Fruit fly (Drosophila melanogaster) whole organism, embryonic: ENCODE measurements around the gene CG5214.

Experiments used
- Abd-B ChIP-seq: fragments of 200-800 bp; sonication (Bioruptor generic); optimal IDR thresholded peaks from 2 replicates; lab custom pipeline; 2018; ENCODE audit warnings: missing biosample characterization, mild to moderate bottlenecking, missing genetic modification characterization, moderate library complexity
- Adf1 ChIP-seq: fragments of 200-800 bp; sonication (Bioruptor generic); IDR thresholded peaks from 2 replicates; pipeline ENCODE4 v1.3.6; 2022; ENCODE audit warnings: missing biosample characterization, missing genetic modification characterization
- Aef1 ChIP-seq: fragments of 200-800 bp; sonication (Bioruptor generic); IDR thresholded peaks from 3 replicates; pipeline ENCODE4 v1.3.6; 2022; ENCODE audit warnings: missing biosample characterization, missing genetic modification characterization
- C15 ChIP-seq: fragments of 200-800 bp; sonication (Bioruptor generic); IDR thresholded peaks from 3 replicates; pipeline ENCODE4 v1.3.6; 2022; ENCODE audit warnings: missing biosample characterization, missing genetic modification characterization
- CG10654 ChIP-seq: fragments of 200-800 bp; sonication (Bioruptor generic); optimal IDR thresholded peaks from 2 replicates; lab custom pipeline; 2016; ENCODE audit warnings: missing biosample characterization, missing genetic modification characterization
- CG12104 ChIP-seq: fragments of 200-800 bp; sonication (Bioruptor generic); optimal IDR thresholded peaks from 3 replicates; lab custom pipeline; 2016; ENCODE audit warnings: missing biosample characterization, missing genetic modification characterization
- CG12236 ChIP-seq: fragments of 200-800 bp; sonication (Bioruptor generic); optimal IDR thresholded peaks from 2 replicates; lab custom pipeline; 2016; ENCODE audit warnings: missing biosample characterization, missing genetic modification characterization
- CG14441 ChIP-seq: fragments of 200-800 bp; sonication (Bioruptor generic); IDR thresholded peaks from 2 replicates; pipeline ENCODE4 v1.3.6; 2022; ENCODE audit warnings: missing biosample characterization, missing genetic modification characterization
- CG17361 ChIP-seq: fragments of 200-800 bp; sonication (Bioruptor generic); IDR thresholded peaks from 3 replicates; pipeline ENCODE4 v1.3.6; 2022; ENCODE audit warnings: missing biosample characterization, missing genetic modification characterization
- CG17385 ChIP-seq: fragments of 200-800 bp; sonication (Bioruptor generic); optimal IDR thresholded peaks from 3 replicates; lab custom pipeline; 2018; ENCODE audit warnings: missing biosample characterization, mild to moderate bottlenecking, missing genetic modification characterization
- CG1792 ChIP-seq: fragments of 200-800 bp; sonication (Bioruptor generic); optimal IDR thresholded peaks from 2 replicates; lab custom pipeline; 2016; ENCODE audit warnings: missing biosample characterization, missing genetic modification characterization
- CG18764 ChIP-seq: fragments of 200-800 bp; sonication (Bioruptor generic); optimal IDR thresholded peaks from 3 replicates; lab custom pipeline; 2016; ENCODE audit warnings: missing biosample characterization, missing genetic modification characterization
- CG3163 ChIP-seq: fragments of 200-800 bp; sonication (Bioruptor generic); optimal IDR thresholded peaks from 3 replicates; lab custom pipeline; 2016; ENCODE audit warnings: missing biosample characterization, missing genetic modification characterization
- CG4617 ChIP-seq: fragments of 200-800 bp; sonication (Bioruptor generic); optimal IDR thresholded peaks from 3 replicates; lab custom pipeline; 2016; ENCODE audit warnings: missing biosample characterization, missing genetic modification characterization, borderline replicate concordance
- CG6791 ChIP-seq: fragments of 200-800 bp; sonication (Bioruptor generic); IDR thresholded peaks from 3 replicates; pipeline ENCODE4 v1.3.6; 2022; ENCODE audit warnings: missing biosample characterization, missing genetic modification characterization; ENCODE audit not compliant: partially characterized antibody
- CG7786 ChIP-seq: fragments of 200-800 bp; sonication (Bioruptor generic); optimal IDR thresholded peaks from 2 replicates; lab custom pipeline; 2016; ENCODE audit warnings: missing biosample characterization, missing genetic modification characterization
- CG7928 ChIP-seq: fragments of 200-800 bp; sonication (Bioruptor generic); optimal IDR thresholded peaks from 2 replicates; lab custom pipeline; 2017; ENCODE audit warnings: missing biosample characterization, mild to moderate bottlenecking, missing genetic modification characterization
- CG8478 ChIP-seq: fragments of >200 bp; optimal IDR thresholded peaks from 2 replicates; lab custom pipeline; 2018
- CG9215 ChIP-seq: fragments of 200-800 bp; sonication (Bioruptor generic); IDR thresholded peaks from 2 replicates; pipeline ENCODE4 v1.3.6; 2022; ENCODE audit warnings: missing biosample characterization, missing genetic modification characterization
- CG9437 ChIP-seq: fragments of 200-800 bp; sonication (Bioruptor generic); optimal IDR thresholded peaks from 2 replicates; lab custom pipeline; 2018; ENCODE audit warnings: missing biosample characterization, mild to moderate bottlenecking, missing genetic modification characterization
- CG9797 ChIP-seq: fragments of 200-800 bp; sonication (Bioruptor generic); optimal IDR thresholded peaks from 3 replicates; lab custom pipeline; 2018; ENCODE audit warnings: missing biosample characterization, mild to moderate bottlenecking, missing genetic modification characterization
- D ChIP-seq, 2 experiments: fragments of 200-800 bp in 1 of 2; fragments of >200 bp in 1 of 2; sonication (Bioruptor generic) in 1 of 2; optimal IDR thresholded peaks; 2 replicates in 1 of 2; 3 replicates in 1 of 2; lab custom pipeline; 2017; ENCODE audit warnings: mild to moderate bottlenecking in 1 of 2, missing biosample characterization in 1 of 2, missing genetic modification characterization in 1 of 2, missing genetic modification reagents in 1 of 2
- Dll ChIP-seq: fragments of 200-800 bp; sonication (Bioruptor generic); IDR thresholded peaks from 4 replicates; pipeline ENCODE4 v1.3.6; 2022; ENCODE audit warnings: missing biosample characterization, missing genetic modification characterization; ENCODE audit not compliant: partially characterized antibody
- Dref ChIP-seq: fragments of 200-800 bp; sonication (Bioruptor generic); IDR thresholded peaks from 2 replicates; pipeline ENCODE4 v1.3.6; 2022; ENCODE audit warnings: missing biosample characterization, missing genetic modification characterization
- Drgx ChIP-seq: fragments of 200-800 bp; sonication (Bioruptor generic); IDR thresholded peaks from 2 replicates; pipeline ENCODE4 v1.3.6; 2022; ENCODE audit warnings: missing biosample characterization, missing genetic modification characterization
- HLHmδ ChIP-seq: fragments of 200-800 bp; sonication (Bioruptor generic); optimal IDR thresholded peaks from 2 replicates; lab custom pipeline; 2018; ENCODE audit warnings: missing biosample characterization, mild to moderate bottlenecking, missing genetic modification characterization, moderate library complexity
- MTF-1 ChIP-seq: fragments of 200-800 bp; sonication (Bioruptor generic); optimal IDR thresholded peaks from 2 replicates; lab custom pipeline; 2018; ENCODE audit warnings: missing biosample characterization, mild to moderate bottlenecking, missing genetic modification characterization, borderline replicate concordance
- NfI ChIP-seq: fragments of 200-800 bp; sonication (Bioruptor generic); optimal IDR thresholded peaks from 3 replicates; lab custom pipeline; 2018; ENCODE audit warnings: missing biosample characterization, mild to moderate bottlenecking, missing genetic modification characterization, moderate library complexity
- Ptx1 ChIP-seq: fragments of 200-800 bp; sonication (Bioruptor generic); IDR thresholded peaks from 2 replicates; pipeline ENCODE4 v1.3.6; 2022; ENCODE audit warnings: missing biosample characterization, missing genetic modification characterization
- Side ChIP-seq: fragments of 200-800 bp; sonication (Bioruptor generic); optimal IDR thresholded peaks from 2 replicates; lab custom pipeline; 2016; ENCODE audit warnings: missing biosample characterization, missing genetic modification characterization
- Stat92E ChIP-seq, 3 experiments: fragments of >200 bp in 2 of 3; fragments of 200-800 bp in 1 of 3; sonication (Bioruptor generic) in 1 of 3; optimal IDR thresholded peaks; 2 replicates each; lab custom pipeline; 2017 to 2019; ENCODE audit warnings: missing biosample characterization in 3 of 3, missing genetic modification characterization in 3 of 3, mild to moderate bottlenecking in 1 of 3, moderate library complexity in 1 of 3
- Taf1 ChIP-seq: fragments of 200-800 bp; sonication (Bioruptor generic); IDR thresholded peaks from 2 replicates; pipeline ENCODE4 v1.3.6; 2022; ENCODE audit warnings: missing biosample characterization, missing genetic modification characterization
- chm ChIP-seq: fragments of 200-800 bp; sonication (Bioruptor generic); IDR thresholded peaks from 2 replicates; pipeline ENCODE4 v1.3.6; 2022; ENCODE audit warnings: missing biosample characterization, missing genetic modification characterization
- crc ChIP-seq: fragments of 200-800 bp; sonication (Bioruptor generic); optimal IDR thresholded peaks from 2 replicates; lab custom pipeline; 2016; ENCODE audit warnings: missing biosample characterization, missing genetic modification characterization
- crol ChIP-seq: fragments of 200-800 bp; sonication (Bioruptor generic); IDR thresholded peaks from 2 replicates; pipeline ENCODE4 v1.3.6; 2022; ENCODE audit warnings: missing biosample characterization, missing genetic modification characterization
- en ChIP-seq: fragments of 200-800 bp; sonication (Bioruptor generic); optimal IDR thresholded peaks from 2 replicates; lab custom pipeline; 2016; ENCODE audit warnings: missing biosample characterization, missing genetic modification characterization
- fd64A ChIP-seq: fragments of 200-800 bp; sonication (Bioruptor generic); optimal IDR thresholded peaks from 3 replicates; lab custom pipeline; 2018; ENCODE audit warnings: missing biosample characterization, mild to moderate bottlenecking, missing genetic modification characterization
- jigr1 ChIP-seq: fragments of 200-800 bp; sonication (Bioruptor generic); IDR thresholded peaks from 3 replicates; pipeline ENCODE4 v1.3.6; 2022; ENCODE audit warnings: missing biosample characterization, missing genetic modification characterization
- klu ChIP-seq: fragments of 200-800 bp; sonication (Bioruptor generic); IDR thresholded peaks from 2 replicates; pipeline ENCODE4 v1.3.6; 2022; ENCODE audit warnings: missing biosample characterization, missing genetic modification characterization
- lbe ChIP-seq: fragments of 200-800 bp; sonication (Bioruptor generic); optimal IDR thresholded peaks from 2 replicates; lab custom pipeline; 2016; ENCODE audit warnings: missing biosample characterization, mild to moderate bottlenecking, missing genetic modification characterization
- nerfin-2 ChIP-seq: fragments of 200-800 bp; sonication (Bioruptor generic); IDR thresholded peaks from 2 replicates; pipeline ENCODE4 v1.3.6; 2022; ENCODE audit warnings: missing biosample characterization, missing genetic modification characterization; ENCODE audit not compliant: partially characterized antibody
- org-1 ChIP-seq: fragments of 200-800 bp; sonication (Bioruptor generic); optimal IDR thresholded peaks from 2 replicates; lab custom pipeline; 2017; ENCODE audit warnings: missing biosample characterization, missing genetic modification characterization
- pfk ChIP-seq: fragments of 200-800 bp; sonication (Bioruptor generic); optimal IDR thresholded peaks from 2 replicates; lab custom pipeline; 2018; ENCODE audit warnings: missing biosample characterization, mild to moderate bottlenecking, missing genetic modification characterization, moderate library complexity
- psq ChIP-seq: fragments of 200-800 bp; sonication (Bioruptor generic); optimal IDR thresholded peaks from 2 replicates; lab custom pipeline; 2017; ENCODE audit warnings: missing biosample characterization, missing genetic modification characterization
- pzg ChIP-seq: fragments of 200-800 bp; sonication (Bioruptor generic); optimal IDR thresholded peaks from 3 replicates; lab custom pipeline; 2018; ENCODE audit warnings: missing biosample characterization, mild to moderate bottlenecking, missing genetic modification characterization, moderate library complexity
- sc ChIP-seq, 3 experiments: fragments of >200 bp in 2 of 3; fragments of 200-800 bp in 1 of 3; sonication (Bioruptor generic) in 1 of 3; optimal IDR thresholded peaks; 2 replicates in 2 of 3; 3 replicates in 1 of 3; lab custom pipeline; 2017; ENCODE audit warnings: mild to moderate bottlenecking in 1 of 3, missing biosample characterization in 1 of 3, missing genetic modification characterization in 1 of 3, missing genetic modification reagents in 1 of 3
- schlank ChIP-seq: fragments of 200-800 bp; sonication (Bioruptor generic); optimal IDR thresholded peaks from 2 replicates; lab custom pipeline; 2018; ENCODE audit warnings: missing biosample characterization, mild to moderate bottlenecking, missing genetic modification characterization
- usp ChIP-seq: fragments of >200 bp; optimal IDR thresholded peaks from 2 replicates; lab custom pipeline; 2017; ENCODE audit warnings: missing biosample characterization, missing genetic modification characterization
- zen ChIP-seq: fragments of 200-800 bp; sonication (Bioruptor generic); optimal IDR thresholded peaks from 3 replicates; lab custom pipeline; 2018; ENCODE audit warnings: missing biosample characterization, mild to moderate bottlenecking, missing genetic modification characterization, moderate library complexity

The CG5214 gene

dm6 chr3R:11243951-11244660, at the start of gene CG5214, which contains the start of gene CG17734 (continued):
- TF ChIP-seq psq (GFP tag; lab: Kevin White, UChicago) = no peak
- no peak for TF ChIP-seq D (optimal IDR thresholded peaks at IDR 0.05; lab: Kevin White, UChicago)
- no peak for TF ChIP-seq D (GFP tag; optimal IDR thresholded peaks at IDR 0.05; lab: Kevin White, UChicago)
- TF ChIP-seq CG3163 (GFP tag; lab: Kevin White, UChicago) = no peak
- TF ChIP-seq CG9797 (GFP tag; lab: Kevin White, UChicago) = peak; percentile 76
- TF ChIP-seq nerfin-2 (GFP tag; lab: Robert Waterston, UW) = no peak
- no peak for TF ChIP-seq CG17385 (GFP tag; lab: Kevin White, UChicago)
- no peak for TF ChIP-seq MTF-1 (GFP tag; lab: Kevin White, UChicago)
- no peak for TF ChIP-seq C15 (GFP tag; lab: Robert Waterston, UW)
- no peak for TF ChIP-seq schlank (tag; lab: Kevin White, UChicago)
- no peak for TF ChIP-seq CG18764
- TF ChIP-seq lbe (GFP tag; lab: Kevin White, UChicago) = no peak
- no peak for TF ChIP-seq zen
- TF ChIP-seq chm (GFP tag; lab: Robert Waterston, UW) = no peak
- TF ChIP-seq en = no peak
- no peak for TF ChIP-seq Ptx1
- no peak for TF ChIP-seq Dref (GFP tag; lab: Robert Waterston, UW)
- no peak for TF ChIP-seq usp (GFP tag; lab: Kevin White, UChicago)
- TF ChIP-seq pzg (GFP tag; lab: Kevin White, UChicago) = peak; percentile 86
- TF ChIP-seq pfk = no peak
- TF ChIP-seq Aef1 (GFP tag; lab: Robert Waterston, UW) = no peak
- no peak for TF ChIP-seq CG7786 (GFP tag; lab: Kevin White, UChicago)
- TF ChIP-seq HLHmδ (GFP tag; lab: Kevin White, UChicago) = no peak
- TF ChIP-seq sc (optimal IDR thresholded peaks at IDR 0.05; lab: Kevin White, UChicago) = no peak
- no peak for TF ChIP-seq sc (GFP tag; optimal IDR thresholded peaks at IDR 0.05; lab: Kevin White, UChicago)
- TF ChIP-seq jigr1 (GFP tag; lab: Robert Waterston, UW) = no peak
- TF ChIP-seq Taf1 (GFP tag; lab: Robert Waterston, UW) = no peak
- TF ChIP-seq Stat92E (GFP tag; optimal IDR thresholded peaks at IDR 0.05; lab: Kevin White, UChicago) = no peak
- no peak for TF ChIP-seq CG12236
- no peak for TF ChIP-seq CG6791 (GFP tag; lab: Robert Waterston, UW)
- TF ChIP-seq CG12104 = no peak
- TF ChIP-seq org-1 (GFP tag; lab: Kevin White, UChicago) = no peak
- 0 out of 2 replicates have a peak, but pooled peaks have one; percentile 46 for TF ChIP-seq crol (GFP tag; lab: Robert Waterston, UW)
- TF ChIP-seq CG7928 (GFP tag; lab: Kevin White, UChicago) = no peak
- no peak for TF ChIP-seq CG8478 (lab: Kevin White, UChicago)
- peak; percentile 33; the same call in 1 of the 2 replicates for TF ChIP-seq Adf1 (GFP tag; lab: Robert Waterston, UW)
- TF ChIP-seq NfI = no peak
- TF ChIP-seq CG9215 (GFP tag; lab: Robert Waterston, UW) = no peak
- no peak for TF ChIP-seq Abd-B (GFP tag; lab: Kevin White, UChicago)
- no peak for TF ChIP-seq crc (GFP tag; lab: Kevin White, UChicago)
- no peak for TF ChIP-seq CG9437 (GFP tag; lab: Kevin White, UChicago)
- TF ChIP-seq CG1792 (GFP tag; lab: Kevin White, UChicago) = peak; percentile 24
- TF ChIP-seq klu = no peak
- TF ChIP-seq CG10654 = no peak
- TF ChIP-seq Drgx = no peak
- peak; percentile 87 for TF ChIP-seq Dll
- TF ChIP-seq fd64A (GFP tag; lab: Kevin White, UChicago) = no peak
- TF ChIP-seq CG17361 (GFP tag; lab: Robert Waterston, UW) = no peak; the same call in 2 of the 3 replicates
- TF ChIP-seq CG14441 = no peak
- TF ChIP-seq CG4617 (GFP tag; lab: Kevin White, UChicago) = peak; percentile 49
- TF ChIP-seq Side (GFP tag; lab: Kevin White, UChicago) = no peak
